Worm (Caenorhabditis elegans) whole organism, late embryonic: Measurements from ENCODE around the gene garr-1.

ENCODE experiments used
- C38D4.7 ChIP-seq: fragments of 200-800 bp; sonication (Bioruptor generic); optimal IDR thresholded peaks from 2 replicates; lab custom pipeline; 2018; ENCODE audit warnings: mild to moderate bottlenecking, missing genetic modification characterization, moderate library complexity, missing compliant biosample characterization
- F13H6.1 ChIP-seq: sonication (generic microtip); optimal IDR thresholded peaks from 2 replicates; lab custom pipeline; 2016; ENCODE audit warnings: missing genetic modification characterization, missing compliant biosample characterization
- T23F11.4 ChIP-seq: fragments of 200-800 bp; sonication (Bioruptor generic); optimal IDR thresholded peaks from 2 replicates; lab custom pipeline; 2018; ENCODE audit warnings: mild to moderate bottlenecking, missing genetic modification characterization, missing compliant biosample characterization
- ceh-18 ChIP-seq: sonication (generic microtip); optimal IDR thresholded peaks from 2 replicates; lab custom pipeline; 2016; ENCODE audit warnings: missing genetic modification characterization, missing compliant biosample characterization
- ceh-2 ChIP-seq: sonication (generic microtip); optimal IDR thresholded peaks from 2 replicates; lab custom pipeline; 2016; ENCODE audit warnings: missing genotype, missing genetic modification characterization, missing compliant biosample characterization
- ceh-22 ChIP-seq: sonication (generic microtip); optimal IDR thresholded peaks from 2 replicates; lab custom pipeline; 2017; ENCODE audit warnings: missing biosample characterization, missing genetic modification characterization
- ceh-24 ChIP-seq: sonication (generic microtip); optimal IDR thresholded peaks from 2 replicates; lab custom pipeline; 2016; ENCODE audit warnings: mild to moderate bottlenecking, missing genetic modification characterization, missing compliant biosample characterization
- ceh-30 ChIP-seq: fragments of 150-350 bp; optimal IDR thresholded peaks from 2 replicates; lab custom pipeline; 2014; ENCODE audit warnings: missing biosample characterization, missing genetic modification characterization
- ceh-31 ChIP-seq: sonication (generic microtip); optimal IDR thresholded peaks from 2 replicates; lab custom pipeline; 2016; ENCODE audit warnings: missing genetic modification characterization, missing compliant biosample characterization
- ceh-34 ChIP-seq: sonication (generic microtip); optimal IDR thresholded peaks from 2 replicates; lab custom pipeline; 2016; ENCODE audit warnings: mild to moderate bottlenecking, missing genetic modification characterization, missing compliant biosample characterization
- ceh-45 ChIP-seq: fragments of 200-800 bp; sonication (Bioruptor generic); IDR thresholded peaks from 2 replicates; pipeline ENCODE4 v1.3.6; 2022; ENCODE audit warnings: missing genetic modification reagents, missing genetic modification characterization, missing compliant biosample characterization
- ceh-48 ChIP-seq: sonication (generic microtip); optimal IDR thresholded peaks from 2 replicates; lab custom pipeline; 2016; ENCODE audit warnings: missing genetic modification characterization, inconsistent platforms, missing compliant biosample characterization
- ceh-6 ChIP-seq: fragments of 200-800 bp; sonication (Bioruptor generic); optimal IDR thresholded peaks from 2 replicates; lab custom pipeline; 2018; ENCODE audit warnings: mild to moderate bottlenecking, missing genetic modification characterization, missing compliant biosample characterization
- ceh-9 ChIP-seq: sonication (generic microtip); optimal IDR thresholded peaks from 2 replicates; lab custom pipeline; 2016; ENCODE audit warnings: mild to moderate bottlenecking, missing genetic modification characterization, inconsistent platforms, missing compliant biosample characterization
- che-1 ChIP-seq: sonication (generic microtip); optimal IDR thresholded peaks from 2 replicates; lab custom pipeline; 2016; ENCODE audit warnings: mild to moderate bottlenecking, missing genetic modification characterization, missing compliant biosample characterization
- dve-1 ChIP-seq: sonication (generic microtip); optimal IDR thresholded peaks from 2 replicates; lab custom pipeline; 2017; ENCODE audit warnings: antibody characterized with exemption, mild to moderate bottlenecking, missing genetic modification characterization, missing compliant biosample characterization
- elt-2 ChIP-seq: sonication (generic microtip); optimal IDR thresholded peaks from 2 replicates; lab custom pipeline; 2016; ENCODE audit warnings: missing genetic modification reagents, missing genetic modification characterization, missing compliant biosample characterization
- elt-4 ChIP-seq: sonication (generic microtip); optimal IDR thresholded peaks from 2 replicates; lab custom pipeline; 2016; ENCODE audit warnings: missing genetic modification characterization, missing compliant biosample characterization
- ets-4 ChIP-seq: sonication (generic microtip); optimal IDR thresholded peaks from 2 replicates; lab custom pipeline; 2016; ENCODE audit warnings: missing genetic modification characterization, missing compliant biosample characterization
- fax-1 ChIP-seq: sonication (generic microtip); optimal IDR thresholded peaks from 2 replicates; lab custom pipeline; 2016; ENCODE audit warnings: missing genotype, missing genetic modification characterization, missing compliant biosample characterization
- fkh-10 ChIP-seq: fragments of 150-350 bp; optimal IDR thresholded peaks from 2 replicates; lab custom pipeline; 2014; ENCODE audit warnings: missing biosample characterization, missing genetic modification reagents, missing genetic modification characterization
- fkh-6 ChIP-seq: sonication (generic microtip); optimal IDR thresholded peaks from 2 replicates; lab custom pipeline; 2016; ENCODE audit warnings: missing genetic modification characterization, missing compliant biosample characterization
- gmeb-2 ChIP-seq: sonication (generic microtip); optimal IDR thresholded peaks from 2 replicates; lab custom pipeline; 2016; ENCODE audit warnings: missing genetic modification characterization, inconsistent platforms, missing compliant biosample characterization
- hlh-13 ChIP-seq: fragments of 200-800 bp; sonication (Bioruptor generic); optimal IDR thresholded peaks from 2 replicates; lab custom pipeline; 2018; ENCODE audit warnings: mild to moderate bottlenecking, missing genetic modification characterization, missing compliant biosample characterization
- hlh-15 ChIP-seq: sonication (generic microtip); optimal IDR thresholded peaks from 2 replicates; lab custom pipeline; 2016; ENCODE audit warnings: missing genetic modification characterization, missing compliant biosample characterization
- hlh-30 ChIP-seq: sonication (generic microtip); optimal IDR thresholded peaks from 2 replicates; lab custom pipeline; 2017; ENCODE audit warnings: antibody characterized with exemption, missing genetic modification characterization, missing compliant biosample characterization; ENCODE audit not compliant: insufficient read depth
- hlh-6 ChIP-seq: sonication (generic microtip); optimal IDR thresholded peaks from 2 replicates; lab custom pipeline; 2016; ENCODE audit warnings: missing genotype, missing genetic modification characterization, missing compliant biosample characterization
- hlh-8 ChIP-seq: sonication (generic microtip); optimal IDR thresholded peaks from 2 replicates; lab custom pipeline; 2016; ENCODE audit warnings: missing genotype, missing genetic modification characterization, missing compliant biosample characterization
- lim-6 ChIP-seq: sonication (generic microtip); optimal IDR thresholded peaks from 2 replicates; lab custom pipeline; 2016; ENCODE audit warnings: missing genetic modification characterization, missing compliant biosample characterization
- lin-11 ChIP-seq: fragments of 200-800 bp; sonication (Bioruptor generic); optimal IDR thresholded peaks from 2 replicates; lab custom pipeline; 2018; ENCODE audit warnings: mild to moderate bottlenecking, missing genetic modification characterization, missing compliant biosample characterization
- madf-2 ChIP-seq: sonication (generic microtip); optimal IDR thresholded peaks from 2 replicates; lab custom pipeline; 2017; ENCODE audit warnings: missing genetic modification characterization, missing compliant biosample characterization
- mec-3 ChIP-seq: sonication (generic microtip); optimal IDR thresholded peaks from 2 replicates; lab custom pipeline; 2016; ENCODE audit warnings: borderline replicate concordance, missing genetic modification characterization, missing compliant biosample characterization
- nhr-11 ChIP-seq: fragments of 150-350 bp; optimal IDR thresholded peaks from 2 replicates; lab custom pipeline; 2014; ENCODE audit warnings: missing biosample characterization, missing genetic modification characterization
- nhr-232 ChIP-seq: sonication (generic microtip); optimal IDR thresholded peaks from 2 replicates; lab custom pipeline; 2016; ENCODE audit warnings: missing genetic modification characterization, missing compliant biosample characterization
- odd-2 ChIP-seq: sonication (generic microtip); optimal IDR thresholded peaks from 2 replicates; lab custom pipeline; 2017; ENCODE audit warnings: antibody characterized with exemption, mild to moderate bottlenecking, missing genetic modification characterization, missing compliant biosample characterization
- pag-3 ChIP-seq: sonication (generic microtip); optimal IDR thresholded peaks from 2 replicates; lab custom pipeline; 2016; ENCODE audit warnings: missing compliant biosample characterization, missing genetic modification characterization, borderline replicate concordance
- pat-9 ChIP-seq: fragments of 200-800 bp; sonication (Bioruptor generic); optimal IDR thresholded peaks from 2 replicates; lab custom pipeline; 2018; ENCODE audit warnings: mild to moderate bottlenecking, missing genetic modification characterization, moderate library complexity, missing compliant biosample characterization
- pha-2 ChIP-seq: sonication (generic microtip); optimal IDR thresholded peaks from 2 replicates; lab custom pipeline; 2017; ENCODE audit warnings: mild to moderate bottlenecking, missing genetic modification characterization, missing compliant biosample characterization
- pqm-1 ChIP-seq: sonication (generic microtip); optimal IDR thresholded peaks from 2 replicates; lab custom pipeline; 2016; ENCODE audit warnings: missing genetic modification characterization, missing compliant biosample characterization
- pros-1 ChIP-seq: fragments of 150-350 bp; optimal IDR thresholded peaks from 2 replicates; lab custom pipeline; 2014; ENCODE audit warnings: missing biosample characterization, missing genetic modification reagents, missing genetic modification characterization
- sox-2 ChIP-seq: fragments of 200-800 bp; sonication (Bioruptor generic); IDR thresholded peaks from 2 replicates; pipeline ENCODE4 v1.3.6; 2022; ENCODE audit warnings: missing genetic modification reagents, missing genetic modification characterization, missing compliant biosample characterization
- syd-9 ChIP-seq: sonication (generic microtip); optimal IDR thresholded peaks from 2 replicates; lab custom pipeline; 2016; ENCODE audit warnings: mild to moderate bottlenecking, missing genetic modification characterization, moderate library complexity, missing compliant biosample characterization
- tbx-2 ChIP-seq: sonication (generic microtip); optimal IDR thresholded peaks from 2 replicates; lab custom pipeline; 2016; ENCODE audit warnings: missing genetic modification characterization, missing compliant biosample characterization
- ttx-3 ChIP-seq: sonication (generic microtip); optimal IDR thresholded peaks from 2 replicates; lab custom pipeline; 2016; ENCODE audit warnings: missing genetic modification reagents, missing genetic modification characterization, missing compliant biosample characterization
- unc-3 ChIP-seq, 2 experiments: fragments of 200-800 bp in 1 of 2; sonication (Bioruptor generic) in 1 of 2; sonication (generic microtip) in 1 of 2; conservative IDR thresholded peaks in 1 of 2; optimal IDR thresholded peaks in 1 of 2; 2 replicates each; pipeline versions ENCODE4 v1.3.6 to Lab custom; 2016 to 2022; ENCODE audit warnings: missing compliant biosample characterization in 2 of 2, missing genetic modification characterization in 2 of 2, missing genetic modification reagents in 1 of 2
- unc-42 ChIP-seq: sonication (generic microtip); optimal IDR thresholded peaks from 2 replicates; lab custom pipeline; 2016; ENCODE audit warnings: missing genotype, missing genetic modification characterization, missing compliant biosample characterization
- unc-86 ChIP-seq: sonication (generic microtip); optimal IDR thresholded peaks from 2 replicates; lab custom pipeline; 2016; ENCODE audit warnings: missing genetic modification characterization, missing compliant biosample characterization

Gene garr-1

ce11 chrIV:408892-409291 is 17.1 kb upstream of the garr-1 start:
- no peak for TF ChIP-seq unc-3 (GFP tag; conservative IDR thresholded peaks at IDR 0.05; lab: Robert Waterston, UW)
- no peak for TF ChIP-seq unc-3 (tag; optimal IDR thresholded peaks at IDR 0.05; lab: Kevin White, UChicago)
- TF ChIP-seq odd-2 (tag; lab: Kevin White, UChicago) = no peak
- no peak for TF ChIP-seq hlh-8 (tag; lab: Kevin White, UChicago)

ce11 chrIV:409935-410334 is 16.0 kb upstream of the garr-1 start, which contains the start of gene kgb-1:
Gene kgb-1 (minus strand): TSS chrIV:410035.
- TF ChIP-seq nhr-232 (no peak), hlh-6 (tag; lab: Kevin White, UChicago) (no peak), elt-2 (tag; lab: Kevin White, UChicago) (no peak), pat-9 (no peak), pqm-1 (tag; lab: Kevin White, UChicago) (no peak), hlh-30 (tag; lab: Kevin White, UChicago) (no peak), dve-1 (tag; lab: Kevin White, UChicago) (no peak), tbx-2 (tag; lab: Kevin White, UChicago) (no peak), ceh-2 (tag; lab: Kevin White, UChicago) (no peak), hlh-13 (GFP tag; lab: Kevin White, UChicago) (no peak), nhr-11 (tag; lab: Kevin White, UChicago) (no peak), hlh-15 (tag; lab: Kevin White, UChicago) (no peak), pag-3 (tag; lab: Kevin White, UChicago) (no peak), elt-4 (tag; lab: Kevin White, UChicago) (no peak)

ce11 chrIV:410420-410891 is 15.5 kb upstream of the garr-1 start, which contains the start of gene T07A9.12:
Gene T07A9.12 (plus strand): TSS chrIV:410867.
- no peak for TF ChIP-seq odd-2 (tag; lab: Kevin White, UChicago)
- TF ChIP-seq hlh-8 (tag; lab: Kevin White, UChicago) = peak; percentile 80
- no peak for TF ChIP-seq ceh-48 (tag; lab: Kevin White, UChicago)
- TF ChIP-seq fkh-6 = peak; percentile 58
- peak; percentile 50 for TF ChIP-seq ceh-18 (tag; lab: Kevin White, UChicago)
- no peak for TF ChIP-seq nhr-232
- TF ChIP-seq pha-2 (tag; lab: Kevin White, UChicago) = peak; percentile 58
- no peak for TF ChIP-seq ceh-45
- no peak for TF ChIP-seq T23F11.4 (GFP tag; lab: Kevin White, UChicago)
- TF ChIP-seq gmeb-2 (tag; lab: Kevin White, UChicago) = no peak
- no peak for TF ChIP-seq che-1 (tag; lab: Kevin White, UChicago)
- TF ChIP-seq dve-1 (tag; lab: Kevin White, UChicago) = no peak
- peak; percentile 61 for TF ChIP-seq ceh-34 (tag; lab: Kevin White, UChicago)
- TF ChIP-seq syd-9 (tag; lab: Kevin White, UChicago) = peak; percentile 32
- no peak for TF ChIP-seq ceh-30 (tag; lab: Kevin White, UChicago)
- TF ChIP-seq ceh-22 = no peak
- peak; percentile 82 for TF ChIP-seq fax-1 (tag; lab: Kevin White, UChicago)
- TF ChIP-seq ceh-9 (tag; lab: Kevin White, UChicago) = no peak
- peak; percentile 57 for TF ChIP-seq madf-2 (tag; lab: Kevin White, UChicago)
- TF ChIP-seq lim-6 (tag; lab: Kevin White, UChicago) = peak; percentile 77
- TF ChIP-seq ceh-31 (tag; lab: Kevin White, UChicago) = peak; percentile 99
- TF ChIP-seq ttx-3 (tag; lab: Kevin White, UChicago) = peak; percentile 26
- peak; percentile 56 for TF ChIP-seq unc-86 (tag; lab: Kevin White, UChicago)
- TF ChIP-seq fkh-10 (GFP tag; lab: Kevin White, UChicago) = no peak
- no peak for TF ChIP-seq mec-3
- TF ChIP-seq hlh-15 (tag; lab: Kevin White, UChicago) = peak; percentile 62
- peak; percentile 87 for TF ChIP-seq F13H6.1 (tag; lab: Kevin White, UChicago)
- peak; percentile 59 for TF ChIP-seq unc-42
- TF ChIP-seq C38D4.7 (GFP tag; lab: Kevin White, UChicago) = no peak
- peak; percentile 70 for TF ChIP-seq ets-4 (tag; lab: Kevin White, UChicago)
- no peak for TF ChIP-seq nhr-11 (tag; lab: Kevin White, UChicago)
- no peak for TF ChIP-seq pros-1 (tag; lab: Kevin White, UChicago)
- no peak for TF ChIP-seq ceh-24
- TF ChIP-seq pag-3 (tag; lab: Kevin White, UChicago) = peak; percentile 62
- TF ChIP-seq sox-2 (GFP tag; lab: Robert Waterston, UW) = no peak
- TF ChIP-seq lin-11 (tag; lab: Kevin White, UChicago) = no peak
- TF ChIP-seq ceh-6 (GFP tag; lab: Kevin White, UChicago) = no peak
- TF ChIP-seq hlh-13 (GFP tag; lab: Kevin White, UChicago) = no peak
- TF ChIP-seq pqm-1 (tag; lab: Kevin White, UChicago) = peak; percentile 78
